Worm (Caenorhabditis elegans) whole organism, L4 larva: Measurements from ENCODE around the gene T21B10.3.
A peak's percentile ranks its signal among the peaks of the same experiment; 100 is the strongest.

Source experiments
- D1046.2 ChIP-seq: fragments of 200-800 bp; sonication (Bioruptor generic); IDR thresholded peaks from 2 replicates; pipeline ENCODE4 v1.3.6; 2022; ENCODE audit warnings: missing genetic modification characterization, missing compliant biosample characterization
- F37D6.2 ChIP-seq: sonication (generic microtip); optimal IDR thresholded peaks from 2 replicates; lab custom pipeline; 2016; ENCODE audit warnings: mild to moderate bottlenecking, missing genetic modification characterization, missing compliant biosample characterization
- T20F7.1 ChIP-seq: fragments of 200-800 bp; sonication (Bioruptor generic); optimal IDR thresholded peaks from 2 replicates; lab custom pipeline; 2018; ENCODE audit warnings: mild to moderate bottlenecking, missing genetic modification characterization, missing compliant biosample characterization
- Y105C5A.15 ChIP-seq: fragments of 200-800 bp; sonication (Bioruptor generic); IDR thresholded peaks from 2 replicates; pipeline ENCODE4 v1.3.6; 2022; ENCODE audit warnings: missing genetic modification characterization, missing compliant biosample characterization
- Y48G9A.11 ChIP-seq: fragments of 200-800 bp; sonication (Bioruptor generic); IDR thresholded peaks from 2 replicates; pipeline ENCODE4 v1.3.6; 2022; ENCODE audit warnings: missing genetic modification reagents, missing genetic modification characterization, missing compliant biosample characterization
- Y5F2A.4 ChIP-seq: fragments of 200-800 bp; sonication (Bioruptor generic); optimal IDR thresholded peaks from 2 replicates; lab custom pipeline; 2018; ENCODE audit warnings: mild to moderate bottlenecking, missing genetic modification characterization, missing compliant biosample characterization
- Y75B8A.6 ChIP-seq: fragments of 200-800 bp; sonication (Bioruptor generic); IDR thresholded peaks from 2 replicates; pipeline ENCODE4 v1.3.6; 2022; ENCODE audit warnings: missing genetic modification reagents, missing genetic modification characterization, missing compliant biosample characterization
- aha-1 ChIP-seq: fragments of 150-350 bp; peaks from one replicate; lab custom pipeline; 2014; ENCODE audit warnings: missing biosample characterization, missing genetic modification characterization
- ama-1 ChIP-seq: fragments of 150-350 bp; optimal IDR thresholded peaks from 2 replicates; lab custom pipeline; 2014; ENCODE audit warnings: inconsistent platforms, mixed read lengths
- ceh-82 ChIP-seq: sonication (generic microtip); optimal IDR thresholded peaks from 2 replicates; lab custom pipeline; 2017; ENCODE audit warnings: missing biosample characterization, missing genetic modification characterization
- ces-1 ChIP-seq: fragments of 150-350 bp; sonication (generic microtip); optimal IDR thresholded peaks from 4 replicates; lab custom pipeline; 2014; ENCODE audit warnings: missing biosample characterization, missing genetic modification reagents, missing genetic modification characterization
- daf-12 ChIP-seq: fragments of 150-350 bp; optimal IDR thresholded peaks from 2 replicates; lab custom pipeline; 2014; ENCODE audit warnings: missing biosample characterization, missing genetic modification reagents, missing genetic modification characterization
- daf-16 ChIP-seq, 3 experiments: sonication (generic microtip); optimal IDR thresholded peaks; 2 replicates each; lab custom pipeline; 2016 to 2017; ENCODE audit warnings: missing genetic modification characterization in 3 of 3, missing genetic modification reagents in 3 of 3, mild to moderate bottlenecking in 2 of 3, missing compliant biosample characterization in 2 of 3, missing biosample characterization in 1 of 3, moderate library complexity in 1 of 3
- dmd-6 ChIP-seq: fragments of 200-800 bp; sonication (Bioruptor generic); IDR thresholded peaks from 2 replicates; pipeline ENCODE4 v1.3.6; 2022; ENCODE audit warnings: missing genetic modification reagents, missing genetic modification characterization, missing compliant biosample characterization
- dpl-1 ChIP-seq: fragments of 150-350 bp; optimal IDR thresholded peaks from 2 replicates; lab custom pipeline; 2014; ENCODE audit warnings: missing biosample characterization, missing genetic modification reagents, missing genetic modification characterization
- duxl-1 ChIP-seq: sonication (generic microtip); optimal IDR thresholded peaks from 2 replicates; lab custom pipeline; 2016; ENCODE audit warnings: mild to moderate bottlenecking, missing genetic modification characterization, moderate library complexity, missing compliant biosample characterization; ENCODE audit not compliant: poor library complexity
- dve-1 ChIP-seq: sonication (generic microtip); optimal IDR thresholded peaks from 2 replicates; lab custom pipeline; 2017; ENCODE audit warnings: antibody characterized with exemption, mild to moderate bottlenecking, missing genetic modification characterization, missing compliant biosample characterization; ENCODE audit not compliant: insufficient read depth
- fkh-10 ChIP-seq: fragments of 150-350 bp; optimal IDR thresholded peaks from 2 replicates; lab custom pipeline; 2014; ENCODE audit warnings: missing biosample characterization, missing genetic modification reagents, missing genetic modification characterization
- fos-1 ChIP-seq: fragments of 150-350 bp; optimal IDR thresholded peaks from 2 replicates; lab custom pipeline; 2014; ENCODE audit warnings: missing biosample characterization, missing genetic modification characterization
- hlh-30 ChIP-seq: sonication (generic microtip); optimal IDR thresholded peaks from 2 replicates; lab custom pipeline; 2017; ENCODE audit warnings: antibody characterized with exemption, mild to moderate bottlenecking, missing genetic modification characterization, missing compliant biosample characterization; ENCODE audit not compliant: insufficient read depth
- jun-1 ChIP-seq: fragments of 150-350 bp; optimal IDR thresholded peaks from 2 replicates; lab custom pipeline; 2014; ENCODE audit warnings: missing biosample characterization, missing genetic modification reagents, missing genetic modification characterization
- lin-38 ChIP-seq: fragments of 200-800 bp; sonication (Bioruptor generic); IDR thresholded peaks from 2 replicates; pipeline ENCODE4 v1.3.6; 2022; ENCODE audit warnings: missing genetic modification reagents, missing genetic modification characterization, missing compliant biosample characterization
- madf-5 ChIP-seq, 2 experiments: fragments of 200-800 bp; sonication (Bioruptor generic); IDR thresholded peaks; 2 replicates each; pipeline ENCODE4 v1.3.6; 2022; ENCODE audit warnings: missing compliant biosample characterization in 2 of 2, missing genetic modification characterization in 2 of 2
- mes-2 ChIP-seq: sonication (generic microtip); optimal IDR thresholded peaks from 2 replicates; lab custom pipeline; 2016; ENCODE audit warnings: missing genotype, mild to moderate bottlenecking, missing genetic modification characterization, missing compliant biosample characterization; ENCODE audit not compliant: poor library complexity, severe bottlenecking
- mxl-2 ChIP-seq: fragments of 200-800 bp; sonication (Bioruptor generic); conservative IDR thresholded peaks from 2 replicates; pipeline ENCODE4 v1.3.6; 2022; ENCODE audit warnings: missing genetic modification reagents, missing genetic modification characterization, missing compliant biosample characterization
- mxl-3 ChIP-seq: fragments of 200-800 bp; sonication (Bioruptor generic); optimal IDR thresholded peaks from 2 replicates; lab custom pipeline; 2018; ENCODE audit warnings: mild to moderate bottlenecking, missing genetic modification characterization, missing compliant biosample characterization
- nhr-111 ChIP-seq: fragments of 200-800 bp; sonication (Bioruptor generic); optimal IDR thresholded peaks from 2 replicates; lab custom pipeline; 2018; ENCODE audit warnings: mild to moderate bottlenecking, missing genetic modification characterization, missing compliant biosample characterization
- nhr-237 ChIP-seq: sonication (generic microtip); optimal IDR thresholded peaks from 2 replicates; lab custom pipeline; 2017; ENCODE audit warnings: missing biosample characterization, missing genetic modification characterization
- nhr-6 ChIP-seq: fragments of 150-350 bp; optimal IDR thresholded peaks from 2 replicates; lab custom pipeline; 2014; ENCODE audit warnings: missing biosample characterization, missing genetic modification characterization
- nhr-76 ChIP-seq: fragments of 150-350 bp; optimal IDR thresholded peaks from 2 replicates; lab custom pipeline; 2014; ENCODE audit warnings: missing biosample characterization, missing genetic modification characterization
- pqm-1 ChIP-seq: sonication (generic microtip); optimal IDR thresholded peaks from 2 replicates; lab custom pipeline; 2017; ENCODE audit warnings: missing biosample characterization, missing genetic modification characterization
- rbr-2 ChIP-seq: sonication (generic microtip); optimal IDR thresholded peaks from 2 replicates; lab custom pipeline; 2016; ENCODE audit warnings: missing genotype, missing genetic modification characterization, missing compliant biosample characterization
- set-16 ChIP-seq: fragments of 200-800 bp; sonication (Bioruptor generic); IDR thresholded peaks from 2 replicates; pipeline ENCODE4 v1.3.6; 2022; ENCODE audit warnings: missing genetic modification reagents, missing genetic modification characterization, missing compliant biosample characterization
- skn-1 ChIP-seq: fragments of 150-350 bp; optimal IDR thresholded peaks from 2 replicates; lab custom pipeline; 2014; ENCODE audit warnings: missing biosample characterization, missing genetic modification characterization
- snpc-1.2 ChIP-seq: fragments of 200-800 bp; sonication (Bioruptor generic); IDR thresholded peaks from 2 replicates; pipeline ENCODE4 v1.3.6; 2022; ENCODE audit warnings: missing genetic modification reagents, missing genetic modification characterization, missing compliant biosample characterization
- tra-1 ChIP-seq: fragments of 200-800 bp; sonication (Bioruptor generic); IDR thresholded peaks from 2 replicates; pipeline ENCODE4 v1.3.6; 2022; ENCODE audit warnings: missing genetic modification reagents, missing genetic modification characterization, missing compliant biosample characterization
- vab-7 ChIP-seq: fragments of 200-800 bp; sonication (Bioruptor generic); IDR thresholded peaks from 2 replicates; pipeline ENCODE4 v1.3.6; 2022; ENCODE audit warnings: missing genetic modification reagents, missing genetic modification characterization, missing compliant biosample characterization
- ztf-11 ChIP-seq: fragments of 150-350 bp; optimal IDR thresholded peaks from 2 replicates; lab custom pipeline; 2014; ENCODE audit warnings: missing biosample characterization, missing genetic modification characterization

T21B10.3 gene

DNA sequence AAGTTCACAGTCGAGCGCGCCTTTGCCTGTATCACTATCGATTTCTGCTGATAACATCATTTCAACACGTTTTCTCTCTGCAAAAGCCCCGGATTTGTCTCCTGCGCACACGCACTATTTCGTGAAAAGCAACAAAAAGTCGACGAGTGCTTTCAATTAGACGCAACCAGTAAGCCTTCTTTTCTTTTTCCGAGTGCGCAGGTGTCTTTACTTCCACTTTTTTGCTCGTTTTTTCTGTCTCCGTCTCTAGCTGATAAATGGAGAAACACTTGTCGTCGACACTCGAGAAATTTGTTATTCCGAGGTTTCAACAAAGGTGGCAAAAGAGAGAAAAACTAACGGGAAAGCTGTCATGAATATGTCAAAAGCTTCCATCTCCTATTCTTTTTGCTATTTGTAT, 42.6 kb upstream of the T21B10.3 start (continued):
- TF ChIP-seq dmd-6 (peak; percentile 24; the same call in 1 of the 2 replicates), daf-12 (tag; lab: Kevin White, UChicago) (no peak), mxl-2 (GFP tag; lab: Robert Waterston, UW) (no peak), mxl-3 (GFP tag; lab: Kevin White, UChicago) (peak; percentile 8), nhr-76 (no peak), lin-38 (GFP tag; lab: Robert Waterston, UW) (no peak), ces-1 (GFP tag; lab: Kevin White, UChicago) (no peak), duxl-1 (tag; lab: Kevin White, UChicago) (no peak), pqm-1 (tag; lab: Kevin White, UChicago) (no peak), daf-16 (GFP tag; optimal IDR thresholded peaks at IDR 0.05; lab: Kevin White, UChicago) (no peak), daf-16 (tag; optimal IDR thresholded peaks at IDR 0.05; lab: Kevin White, UChicago) (peak; percentile 17), skn-1 (tag; lab: Kevin White, UChicago) (no peak)
- TF ChIP-seq, all 104 proteins: peak for 4

ce11 chrII:8895398-8895797, 38.8 kb upstream of the T21B10.3 start:
- TF ChIP-seq Y75B8A.6 (GFP tag; lab: Robert Waterston, UW) (no peak), Y48G9A.11 (GFP tag; lab: Robert Waterston, UW) (no peak), T20F7.1 (GFP tag; lab: Kevin White, UChicago) (no peak), ama-1 (lab: Kevin White, UChicago) (no peak), madf-5 (GFP tag; IDR thresholded peaks at IDR 0.05; lab: Robert Waterston, UW) (no peak), dmd-6 (no peak), nhr-237 (tag; lab: Kevin White, UChicago) (no peak), snpc-1.2 (GFP tag; lab: Robert Waterston, UW) (no peak), jun-1 (tag; lab: Kevin White, UChicago) (no peak), fkh-10 (no peak), rbr-2 (tag; lab: Kevin White, UChicago) (no peak), nhr-111 (GFP tag; lab: Kevin White, UChicago) (no peak), D1046.2 (GFP tag; lab: Robert Waterston, UW) (no peak), vab-7 (GFP tag; lab: Robert Waterston, UW) (no peak), ztf-11 (tag; lab: Kevin White, UChicago) (no peak), aha-1 (tag; lab: Kevin White, UChicago) (no peak)

DNA sequence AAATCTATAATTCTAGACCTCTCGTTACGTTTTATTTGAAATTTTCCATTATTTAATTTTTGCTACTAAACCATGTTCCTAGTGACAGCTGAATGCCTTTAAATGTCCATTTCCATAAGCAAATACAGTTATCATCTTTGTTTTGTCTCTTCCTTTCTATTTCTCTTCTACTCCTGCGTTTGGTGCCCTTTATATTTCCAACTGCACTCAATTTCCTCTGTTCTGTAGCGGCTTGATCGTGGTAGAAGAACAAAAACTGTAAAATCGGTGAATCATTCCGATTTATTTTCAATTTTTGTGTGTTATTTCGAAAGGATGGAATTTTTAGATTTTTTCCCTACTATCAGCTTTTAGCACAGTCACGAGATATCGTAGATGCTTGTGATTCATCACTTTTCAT, 38.3 kb upstream of the T21B10.3 start:
- TF ChIP-seq lin-38 (GFP tag; lab: Robert Waterston, UW) (no peak), dve-1 (tag; lab: Kevin White, UChicago) (peak; percentile 36), pqm-1 (tag; lab: Kevin White, UChicago) (peak; percentile 9), fkh-10 (no peak), aha-1 (tag; lab: Kevin White, UChicago) (peak; percentile 75), Y105C5A.15 (GFP tag; lab: Robert Waterston, UW) (no peak)

DNA sequence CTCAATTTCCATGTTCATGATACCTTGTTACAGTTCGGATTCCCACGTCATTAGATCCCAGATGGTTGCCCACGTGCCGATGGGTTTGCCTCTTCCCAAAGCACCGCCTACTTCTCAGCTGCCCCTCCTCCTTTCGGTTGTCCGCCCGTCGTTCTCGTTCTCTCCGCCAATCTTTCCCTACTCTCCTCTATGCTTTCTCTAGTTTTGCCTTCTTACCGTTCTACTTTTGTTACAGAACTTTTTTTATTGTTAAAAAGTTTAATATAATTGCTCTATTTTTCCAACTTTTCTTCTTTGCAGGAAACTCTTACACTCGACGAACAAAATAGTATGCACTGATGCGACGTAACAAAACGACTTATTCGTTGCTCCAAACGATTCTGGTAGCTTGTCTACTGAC, 37.6 kb upstream of the T21B10.3 start, which contains the start of gene lat-1:
Gene lat-1, plus strand, starts transcription at position 301 of the 400 bp plus-strand sequence.
- TF ChIP-seq fos-1 (no peak), Y5F2A.4 (GFP tag; lab: Kevin White, UChicago) (no peak), dpl-1 (no peak), Y48G9A.11 (GFP tag; lab: Robert Waterston, UW) (no peak), set-16 (GFP tag; lab: Robert Waterston, UW) (no peak), ceh-82 (tag; lab: Kevin White, UChicago) (no peak), tra-1 (no peak), mes-2 (tag; lab: Kevin White, UChicago) (no peak), hlh-30 (tag; lab: Kevin White, UChicago) (no peak), nhr-111 (GFP tag; lab: Kevin White, UChicago) (no peak), ztf-11 (tag; lab: Kevin White, UChicago) (no peak), F37D6.2 (tag; lab: Kevin White, UChicago) (no peak), nhr-6 (tag; lab: Kevin White, UChicago) (no peak)
- TF ChIP-seq, all 104 proteins: peak for 0
